Fruit fly (Drosophila melanogaster) whole organism, embryonic: ENCODE measurements around the gene Scm.

Experiments used
- Awh ChIP-seq: fragments of 200-800 bp; sonication (Bioruptor generic); IDR thresholded peaks from 2 replicates; pipeline ENCODE4, ENCODE4 v1.3.6; 2022; ENCODE audit warnings: missing biosample characterization, missing genetic modification characterization
- CG11085 ChIP-seq: fragments of 200-800 bp; sonication (Bioruptor generic); IDR thresholded peaks from 2 replicates; pipeline ENCODE4 v1.3.6; 2022; ENCODE audit warnings: missing biosample characterization, missing genetic modification characterization
- CG12155 ChIP-seq: fragments of 200-800 bp; sonication (Bioruptor generic); optimal IDR thresholded peaks from 3 replicates; lab custom pipeline; 2016; ENCODE audit warnings: missing biosample characterization, missing genetic modification characterization
- CG12659 ChIP-seq: fragments of 200-800 bp; sonication (Bioruptor generic); optimal IDR thresholded peaks from 3 replicates; lab custom pipeline; 2017; ENCODE audit warnings: mild to moderate bottlenecking, missing biosample characterization, missing genetic modification reagents, missing genetic modification characterization
- CG13123 ChIP-seq: fragments of 200-800 bp; sonication (Bioruptor generic); optimal IDR thresholded peaks from 2 replicates; lab custom pipeline; 2016; ENCODE audit warnings: missing biosample characterization, missing genetic modification characterization
- CG13424 ChIP-seq: fragments of 200-800 bp; sonication (Bioruptor generic); optimal IDR thresholded peaks from 2 replicates; lab custom pipeline; 2019; ENCODE audit warnings: missing biosample characterization, mild to moderate bottlenecking, missing genetic modification characterization, moderate library complexity
- CG13624 ChIP-seq: fragments of 200-800 bp; sonication (Bioruptor generic); optimal IDR thresholded peaks from 2 replicates; lab custom pipeline; 2016; ENCODE audit warnings: missing biosample characterization, missing genetic modification characterization
- CG14667 ChIP-seq: fragments of 200-800 bp; sonication (Bioruptor generic); IDR thresholded peaks from 2 replicates; pipeline ENCODE4 v1.3.6; 2022; ENCODE audit warnings: missing biosample characterization, missing genetic modification characterization
- CG14965 ChIP-seq: fragments of 200-800 bp; sonication (Bioruptor generic); optimal IDR thresholded peaks from 2 replicates; lab custom pipeline; 2016; ENCODE audit warnings: missing biosample characterization, missing genetic modification characterization, borderline replicate concordance
- CG15601 ChIP-seq: fragments of 200-800 bp; sonication (Bioruptor generic); optimal IDR thresholded peaks from 3 replicates; lab custom pipeline; 2019; ENCODE audit warnings: missing biosample characterization, mild to moderate bottlenecking, missing genetic modification characterization, moderate library complexity
- CG17186 ChIP-seq: fragments of 200-800 bp; sonication (Bioruptor generic); optimal IDR thresholded peaks from 3 replicates; lab custom pipeline; 2017; ENCODE audit warnings: missing biosample characterization, missing genetic modification reagents, missing genetic modification characterization
- CG17385 ChIP-seq: fragments of 200-800 bp; sonication (Bioruptor generic); optimal IDR thresholded peaks from 3 replicates; lab custom pipeline; 2018; ENCODE audit warnings: missing biosample characterization, mild to moderate bottlenecking, missing genetic modification characterization
- CG18599 ChIP-seq: fragments of 200-800 bp; sonication (Bioruptor generic); optimal IDR thresholded peaks from 3 replicates; lab custom pipeline; 2017; ENCODE audit warnings: missing biosample characterization, missing genetic modification characterization, mild to moderate bottlenecking, moderate library complexity, missing genetic modification reagents
- CG3065 ChIP-seq: fragments of 200-800 bp; sonication (Bioruptor generic); optimal IDR thresholded peaks from 2 replicates; lab custom pipeline; 2016; ENCODE audit warnings: missing biosample characterization, missing genetic modification characterization
- CG32772 ChIP-seq: fragments of 200-800 bp; sonication (Bioruptor generic); IDR thresholded peaks from 2 replicates; pipeline ENCODE4 v1.3.6; 2022; ENCODE audit warnings: missing biosample characterization, missing genetic modification characterization
- CG43689 ChIP-seq: fragments of 200-800 bp; sonication (Bioruptor generic); IDR thresholded peaks from 2 replicates; pipeline ENCODE4 v1.3.6; 2022; ENCODE audit warnings: missing biosample characterization, missing genetic modification characterization
- CG6175 ChIP-seq: fragments of 200-800 bp; sonication (Bioruptor generic); IDR thresholded peaks from 3 replicates; pipeline ENCODE4 v1.3.6; 2022; ENCODE audit warnings: missing biosample characterization, missing genetic modification characterization
- CG6813 ChIP-seq: fragments of 200-800 bp; sonication (Bioruptor generic); optimal IDR thresholded peaks from 2 replicates; lab custom pipeline; 2017; ENCODE audit warnings: missing biosample characterization, missing genetic modification characterization, mild to moderate bottlenecking, moderate library complexity, missing genetic modification reagents
- CG7839 ChIP-seq: fragments of 200-800 bp; sonication (Bioruptor generic); optimal IDR thresholded peaks from 3 replicates; lab custom pipeline; 2018; ENCODE audit warnings: missing biosample characterization, mild to moderate bottlenecking, missing genetic modification characterization, moderate library complexity
- CG8281 ChIP-seq: fragments of 200-800 bp; sonication (Bioruptor generic); optimal IDR thresholded peaks from 2 replicates; lab custom pipeline; 2018; ENCODE audit warnings: missing biosample characterization, mild to moderate bottlenecking, missing genetic modification characterization, moderate library complexity
- CTCF ChIP-seq: fragments of 200-800 bp; sonication (Bioruptor generic); optimal IDR thresholded peaks from 2 replicates; lab custom pipeline; 2017; ENCODE audit warnings: missing biosample characterization, mild to moderate bottlenecking, missing genetic modification characterization, moderate library complexity
- D19A ChIP-seq: fragments of 200-800 bp; optimal IDR thresholded peaks from 3 replicates; lab custom pipeline; 2019; ENCODE audit warnings: missing biosample characterization, mild to moderate bottlenecking, missing genetic modification characterization, moderate library complexity
- Dbx ChIP-seq: fragments of 200-800 bp; sonication (Bioruptor generic); IDR thresholded peaks from 3 replicates; pipeline ENCODE4 v1.3.6; 2022; ENCODE audit warnings: missing biosample characterization, missing genetic modification characterization
- Dll ChIP-seq: fragments of 200-800 bp; sonication (Bioruptor generic); IDR thresholded peaks from 4 replicates; pipeline ENCODE4 v1.3.6; 2022; ENCODE audit warnings: missing biosample characterization, missing genetic modification characterization; ENCODE audit not compliant: partially characterized antibody
- ERR ChIP-seq: fragments of 200-800 bp; sonication (Bioruptor generic); optimal IDR thresholded peaks from 2 replicates; lab custom pipeline; 2016; ENCODE audit warnings: missing biosample characterization, missing genetic modification characterization
- Elba2 ChIP-seq: fragments of 200-800 bp; sonication (Bioruptor generic); optimal IDR thresholded peaks from 3 replicates; lab custom pipeline; 2016; ENCODE audit warnings: missing biosample characterization, missing genetic modification characterization
- Gug ChIP-seq: fragments of 200-800 bp; sonication (Bioruptor generic); IDR thresholded peaks from 4 replicates; pipeline ENCODE4 v1.3.6; 2022; ENCODE audit warnings: missing biosample characterization, missing genetic modification characterization
- HLHmδ ChIP-seq: fragments of 200-800 bp; sonication (Bioruptor generic); optimal IDR thresholded peaks from 2 replicates; lab custom pipeline; 2018; ENCODE audit warnings: missing biosample characterization, mild to moderate bottlenecking, missing genetic modification characterization, moderate library complexity
- Hsf ChIP-seq: fragments of 200-800 bp; sonication (Bioruptor generic); optimal IDR thresholded peaks from 3 replicates; lab custom pipeline; 2016; ENCODE audit warnings: missing biosample characterization, missing genetic modification characterization
- MESR4 ChIP-seq: fragments of 200-800 bp; sonication (Bioruptor generic); optimal IDR thresholded peaks from 2 replicates; lab custom pipeline; 2018; ENCODE audit warnings: missing biosample characterization, mild to moderate bottlenecking, missing genetic modification characterization, moderate library complexity
- Mrtf ChIP-seq: fragments of 200-800 bp; sonication (Bioruptor generic); IDR thresholded peaks from 3 replicates; pipeline ENCODE4 v1.3.6; 2022; ENCODE audit warnings: missing biosample characterization, missing genetic modification characterization
- NK7.1 ChIP-seq: fragments of 200-800 bp; sonication (Bioruptor generic); optimal IDR thresholded peaks from 3 replicates; lab custom pipeline; 2016; ENCODE audit warnings: missing biosample characterization, missing genetic modification characterization
- Nf-YA ChIP-seq: fragments of 200-800 bp; sonication (Bioruptor generic); IDR thresholded peaks from 2 replicates; pipeline ENCODE4 v1.3.6; 2022; ENCODE audit warnings: missing biosample characterization, missing genetic modification characterization
- az2 ChIP-seq: fragments of 200-800 bp; sonication (Bioruptor generic); optimal IDR thresholded peaks from 3 replicates; lab custom pipeline; 2016; ENCODE audit warnings: missing biosample characterization, missing genetic modification characterization
- crp ChIP-seq, 2 experiments: fragments of 200-800 bp; sonication (Bioruptor generic); optimal IDR thresholded peaks; 2 replicates in 1 of 2; 3 replicates in 1 of 2; lab custom pipeline; 2017; ENCODE audit warnings: missing biosample characterization in 2 of 2, missing genetic modification characterization in 2 of 2, mild to moderate bottlenecking in 1 of 2, moderate library complexity in 1 of 2
- dmrt11E ChIP-seq: fragments of 200-800 bp; sonication (Bioruptor generic); optimal IDR thresholded peaks from 3 replicates; lab custom pipeline; 2018; ENCODE audit warnings: missing biosample characterization, mild to moderate bottlenecking, missing genetic modification characterization, moderate library complexity
- dysf ChIP-seq: fragments of 200-800 bp; sonication (Bioruptor generic); IDR thresholded peaks from 3 replicates; pipeline ENCODE4 v1.3.6; 2022; ENCODE audit warnings: missing biosample characterization, missing genetic modification characterization
- hb ChIP-seq: fragments of 200-800 bp; sonication (Bioruptor generic); IDR thresholded peaks from 3 replicates; pipeline ENCODE4 v1.3.6; 2022; ENCODE audit warnings: missing biosample characterization, missing genetic modification characterization; ENCODE audit not compliant: partially characterized antibody
- kni ChIP-seq: fragments of 200-800 bp; sonication (Bioruptor generic); optimal IDR thresholded peaks from 3 replicates; lab custom pipeline; 2017; ENCODE audit warnings: mild to moderate bottlenecking, missing biosample characterization, missing genetic modification reagents, missing genetic modification characterization
- lmd ChIP-seq: fragments of 200-800 bp; sonication (Bioruptor generic); IDR thresholded peaks from 2 replicates; pipeline ENCODE4 v1.3.6; 2022; ENCODE audit warnings: missing biosample characterization, missing genetic modification characterization
- mld ChIP-seq: fragments of 200-800 bp; sonication (Bioruptor generic); IDR thresholded peaks from 3 replicates; pipeline ENCODE4 v1.3.6; 2022; ENCODE audit warnings: missing biosample characterization, missing genetic modification characterization; ENCODE audit not compliant: partially characterized antibody
- nmo ChIP-seq: fragments of 200-800 bp; sonication (Bioruptor generic); optimal IDR thresholded peaks from 2 replicates; lab custom pipeline; 2018; ENCODE audit warnings: missing biosample characterization, mild to moderate bottlenecking, missing genetic modification characterization, moderate library complexity
- prd ChIP-seq, 3 experiments: fragments of >200 bp in 2 of 3; fragments of 200-800 bp in 1 of 3; sonication (Bioruptor generic) in 1 of 3; optimal IDR thresholded peaks in 2 of 3; IDR thresholded peaks in 1 of 3; 2 replicates in 2 of 3; 3 replicates in 1 of 3; pipeline versions ENCODE4 v1.3.6 to Lab custom; 2017 to 2022; ENCODE audit warnings: missing biosample characterization in 1 of 3, missing genetic modification characterization in 1 of 3
- pzg ChIP-seq: fragments of 200-800 bp; sonication (Bioruptor generic); optimal IDR thresholded peaks from 3 replicates; lab custom pipeline; 2018; ENCODE audit warnings: missing biosample characterization, mild to moderate bottlenecking, missing genetic modification characterization, moderate library complexity
- sc ChIP-seq, 3 experiments: fragments of >200 bp in 2 of 3; fragments of 200-800 bp in 1 of 3; sonication (Bioruptor generic) in 1 of 3; optimal IDR thresholded peaks; 2 replicates in 2 of 3; 3 replicates in 1 of 3; lab custom pipeline; 2017; ENCODE audit warnings: mild to moderate bottlenecking in 1 of 3, missing biosample characterization in 1 of 3, missing genetic modification characterization in 1 of 3, missing genetic modification reagents in 1 of 3
- sd ChIP-seq: fragments of 200-800 bp; sonication (Bioruptor generic); optimal IDR thresholded peaks from 3 replicates; lab custom pipeline; 2018; ENCODE audit warnings: missing biosample characterization, mild to moderate bottlenecking, missing genetic modification characterization, moderate library complexity
- slp2 ChIP-seq: fragments of 200-800 bp; sonication (Bioruptor generic); optimal IDR thresholded peaks from 2 replicates; lab custom pipeline; 2016; ENCODE audit warnings: missing biosample characterization, missing genetic modification characterization
- tna ChIP-seq: fragments of 200-800 bp; sonication (Bioruptor generic); IDR thresholded peaks from 2 replicates; pipeline ENCODE4 v1.3.6; 2022; ENCODE audit warnings: missing biosample characterization, missing genetic modification characterization; ENCODE audit not compliant: partially characterized antibody
- wek ChIP-seq: fragments of 200-800 bp; sonication (Bioruptor generic); optimal IDR thresholded peaks from 3 replicates; lab custom pipeline; 2018; ENCODE audit warnings: missing biosample characterization, mild to moderate bottlenecking, missing genetic modification characterization, moderate library complexity

The Scm gene

DNA sequence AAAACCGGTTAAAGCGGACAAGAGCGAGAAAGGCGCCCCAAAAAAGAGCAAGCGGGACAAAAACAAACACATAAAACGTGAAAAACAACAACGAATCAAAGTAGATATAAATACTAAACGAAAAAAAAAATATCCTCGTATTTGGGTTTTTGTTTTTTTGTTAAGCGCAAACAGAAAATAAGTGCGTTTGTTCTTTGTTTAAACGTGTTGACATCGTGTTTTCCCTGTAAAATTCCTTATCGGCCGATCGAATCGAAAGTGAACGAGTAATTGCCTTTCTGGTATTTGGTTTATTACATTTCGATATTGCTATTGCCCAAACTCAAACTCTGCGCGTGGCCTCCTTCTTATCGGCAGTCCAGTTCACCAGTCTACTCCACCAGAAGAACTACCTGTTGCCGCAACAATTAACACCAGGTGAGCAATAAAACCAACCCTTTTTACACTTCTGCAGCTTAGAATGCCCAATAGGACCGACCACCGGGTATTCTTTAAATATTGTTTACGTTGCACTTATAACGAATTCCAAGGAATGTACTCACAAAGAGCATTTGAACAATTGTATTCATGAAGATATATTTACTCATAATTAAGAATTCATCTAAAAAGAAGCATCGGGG, 45.5 kb downstream of the Scm start (continued):
- TF ChIP-seq CG7839 (tag; lab: Kevin White, UChicago) (no peak), CG11085 (no peak), CG15601 (tag; lab: Kevin White, UChicago) (no peak), ERR (GFP tag; lab: Kevin White, UChicago) (no peak), crp (GFP tag; optimal IDR thresholded peaks at IDR 0.05; lab: Kevin White, UChicago) (no peak), hb (GFP tag; lab: Robert Waterston, UW) (no peak), CG32772 (GFP tag; lab: Robert Waterston, UW) (no peak), Dbx (GFP tag; lab: Robert Waterston, UW) (no peak), CG3065 (GFP tag; lab: Kevin White, UChicago) (no peak), CG14667 (GFP tag; lab: Robert Waterston, UW) (no peak), CG13123 (GFP tag; lab: Kevin White, UChicago) (no peak), az2 (GFP tag; lab: Kevin White, UChicago) (no peak), CG43689 (no peak), kni (GFP tag; lab: Kevin White, UChicago) (peak; percentile 43), CG13624 (GFP tag; lab: Kevin White, UChicago) (no peak), sc (optimal IDR thresholded peaks at IDR 0.05; lab: Kevin White, UChicago) (no peak), sc (GFP tag; optimal IDR thresholded peaks at IDR 0.05; lab: Kevin White, UChicago) (no peak), tna (GFP tag; lab: Robert Waterston, UW) (no peak), pzg (no peak), Awh (GFP tag; lab: Robert Waterston, UW) (no peak), Hsf (GFP tag; lab: Kevin White, UChicago) (no peak), CG14965 (GFP tag; lab: Kevin White, UChicago) (no peak), Elba2 (GFP tag; lab: Kevin White, UChicago) (peak; percentile 89), D19A (tag; lab: Kevin White, UChicago) (peak; percentile 88), nmo (GFP tag; lab: Kevin White, UChicago) (no peak), CTCF (GFP tag; lab: Kevin White, UChicago) (no peak), prd (optimal IDR thresholded peaks at IDR 0.05; lab: Kevin White, UChicago) (no peak), prd (GFP tag; IDR thresholded peaks at IDR 0.05; lab: Robert Waterston, UW) (no peak), CG6175 (GFP tag; lab: Robert Waterston, UW) (no peak), wek (GFP tag; lab: Kevin White, UChicago) (no peak), CG17385 (no peak), NK7.1 (GFP tag; lab: Kevin White, UChicago) (no peak), CG18599 (GFP tag; lab: Kevin White, UChicago) (no peak), CG8281 (tag; lab: Kevin White, UChicago) (no peak), HLHmδ (GFP tag; lab: Kevin White, UChicago) (no peak), CG17186 (GFP tag; lab: Kevin White, UChicago) (no peak), mld (no peak), dmrt11E (tag; lab: Kevin White, UChicago) (peak; percentile 14), sd (peak; percentile 71), Dll (GFP tag; lab: Robert Waterston, UW) (no peak), dysf (no peak), MESR4 (no peak), CG6813 (GFP tag; lab: Kevin White, UChicago) (no peak), CG12155 (no peak), slp2 (GFP tag; lab: Kevin White, UChicago) (no peak), CG13424 (no peak), CG12659 (no peak), lmd (GFP tag; lab: Robert Waterston, UW) (no peak), Mrtf (no peak), Nf-YA (GFP tag; lab: Robert Waterston, UW) (no peak), Gug (GFP tag; lab: Robert Waterston, UW) (no peak)
